Worm (Caenorhabditis elegans) whole organism, L4/young adult: ENCODE results near the gene srz-25.

ENCODE experiments used
- W03F9.2 ChIP-seq: fragments of 150-350 bp; optimal IDR thresholded peaks from 2 replicates; lab custom pipeline; 2014; ENCODE audit warnings: missing biosample characterization, missing genetic modification characterization
- dao-5 ChIP-seq: sonication (generic microtip); optimal IDR thresholded peaks from 2 replicates; lab custom pipeline; 2016; ENCODE audit warnings: missing genotype, missing genetic modification characterization, moderate library complexity, missing compliant biosample characterization
- him-1 ChIP-seq: sonication (generic microtip); optimal IDR thresholded peaks from 2 replicates; lab custom pipeline; 2016; ENCODE audit warnings: missing genotype, missing genetic modification reagents, missing genetic modification characterization, missing compliant biosample characterization

srz-25 gene

DNA sequence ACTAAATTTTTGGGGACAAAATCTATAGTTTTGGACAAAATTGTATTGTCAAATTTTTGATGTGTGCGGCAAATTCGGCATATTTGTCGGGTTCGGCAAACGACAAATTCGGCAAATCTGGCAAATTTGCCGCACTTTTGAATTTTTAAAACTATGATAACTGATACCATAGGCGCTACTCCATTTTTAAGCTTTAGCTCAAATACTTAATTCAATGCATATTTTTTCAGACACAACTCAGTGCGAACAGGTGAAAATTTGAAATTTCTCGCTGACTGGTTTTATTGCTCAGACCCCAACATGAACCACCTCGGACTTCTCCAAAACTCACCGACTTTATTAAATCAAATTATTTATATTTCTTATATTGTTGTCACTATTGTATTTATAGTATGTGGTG is at the start of gene srz-25:
Gene srz-25 (plus strand): TSS at position 301 of the 400 bp plus-strand sequence.
- TF ChIP-seq him-1 (tag; lab: Kevin White, UChicago) (no peak), dao-5 (tag; lab: Kevin White, UChicago) (no peak), W03F9.2 (tag; lab: Kevin White, UChicago) (no peak)

- TF ChIP-seq dao-5 (tag; lab: Kevin White, UChicago) (no peak), him-1 (tag; lab: Kevin White, UChicago) (no peak), W03F9.2 (tag; lab: Kevin White, UChicago) (no peak)
Observed at ce11 chrV:17493732-17494131, 46.7 kb upstream of the srz-25 start, which contains the start of gene fbxa-102. Gene fbxa-102 (minus strand): TSS chrV:17493832.

DNA sequence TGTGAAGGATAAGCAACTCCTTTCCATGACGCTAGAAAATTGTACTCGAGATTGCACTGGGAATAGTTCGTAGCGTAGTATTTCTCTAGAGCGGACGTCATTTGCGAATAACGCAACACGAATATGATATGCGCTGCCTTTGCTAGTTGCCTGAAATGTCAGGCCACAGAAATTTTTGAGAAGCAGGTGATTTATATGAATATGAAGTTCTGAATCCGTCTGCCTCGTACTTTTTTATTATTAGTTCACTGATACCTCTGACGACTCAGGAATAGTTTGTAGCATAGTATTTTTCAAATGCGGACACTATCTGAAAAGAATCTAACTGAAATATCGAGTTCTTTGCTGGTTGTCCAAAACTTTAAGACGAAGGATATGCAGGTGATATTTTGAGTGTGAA is 44.3 kb upstream of the srz-25 start, which contains the start of gene srh-118:
Gene srh-118 (minus strand): TSS at position 101 of the 400 bp plus-strand sequence.
- TF ChIP-seq W03F9.2 (tag; lab: Kevin White, UChicago), result no peak
- no peak for TF ChIP-seq dao-5 (tag; lab: Kevin White, UChicago)
- no peak for TF ChIP-seq him-1 (tag; lab: Kevin White, UChicago)

DNA sequence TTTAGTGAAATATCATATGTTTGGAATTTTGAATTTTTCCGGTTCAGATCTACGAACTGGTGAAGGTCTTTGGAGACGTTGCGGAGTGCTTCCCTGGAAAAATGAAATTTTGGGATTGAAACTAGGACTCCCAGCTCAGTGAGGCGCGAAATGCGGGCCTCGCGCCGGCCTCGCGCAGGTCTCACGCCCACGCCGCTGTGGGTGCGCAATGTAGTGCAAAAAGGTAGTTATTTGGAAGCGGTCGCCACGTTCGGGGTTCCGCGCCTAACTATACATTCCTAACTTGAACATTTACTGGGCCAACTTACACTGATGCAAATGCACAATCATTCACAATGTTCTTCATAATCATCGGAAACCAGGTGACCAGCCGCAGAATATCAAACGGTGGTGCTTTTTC is 40.3 kb upstream of the srz-25 start:
- TF ChIP-seq dao-5 (tag; lab: Kevin White, UChicago) (no peak), W03F9.2 (tag; lab: Kevin White, UChicago) (no peak), him-1 (tag; lab: Kevin White, UChicago) (no peak)

- TF ChIP-seq dao-5 (tag; lab: Kevin White, UChicago) (no peak), W03F9.2 (tag; lab: Kevin White, UChicago) (no peak), him-1 (tag; lab: Kevin White, UChicago) (no peak)
Observed at ce11 chrV:17506289-17506688, 34.1 kb upstream of the srz-25 start, which contains the start of gene srw-31. Gene srw-31 (plus strand): TSS chrV:17506589.

ce11 chrV:17508493-17508892 is 31.9 kb upstream of the srz-25 start, which contains the start of gene srw-32:
Gene srw-32 (plus strand): TSS chrV:17508793.
- no peak for TF ChIP-seq him-1 (tag; lab: Kevin White, UChicago)
- TF ChIP-seq dao-5 (tag; lab: Kevin White, UChicago), result no peak
- no peak for TF ChIP-seq W03F9.2 (tag; lab: Kevin White, UChicago)

DNA sequence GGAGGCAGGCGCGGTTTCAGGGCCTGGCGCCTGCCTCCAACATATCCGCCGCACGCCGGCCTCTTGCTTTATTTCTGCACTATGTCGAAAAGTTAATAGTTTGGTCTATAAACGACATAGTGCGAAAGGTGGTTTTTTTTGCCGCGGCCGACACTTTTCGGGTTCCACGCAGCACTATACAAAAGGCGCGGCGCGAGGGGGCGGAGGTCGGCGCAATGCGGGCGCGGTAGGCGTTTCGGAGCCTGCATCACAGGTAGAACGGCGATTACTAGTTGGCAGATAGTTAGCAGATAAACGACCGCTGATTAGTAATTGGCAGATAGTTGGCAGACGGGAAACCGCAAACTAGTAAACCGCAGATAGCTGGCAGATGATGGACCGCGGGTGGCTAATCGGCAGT is 27.6 kb upstream of the srz-25 start:
- TF ChIP-seq W03F9.2 (tag; lab: Kevin White, UChicago), result no peak
- no peak for TF ChIP-seq dao-5 (tag; lab: Kevin White, UChicago)
- no peak for TF ChIP-seq him-1 (tag; lab: Kevin White, UChicago)

DNA sequence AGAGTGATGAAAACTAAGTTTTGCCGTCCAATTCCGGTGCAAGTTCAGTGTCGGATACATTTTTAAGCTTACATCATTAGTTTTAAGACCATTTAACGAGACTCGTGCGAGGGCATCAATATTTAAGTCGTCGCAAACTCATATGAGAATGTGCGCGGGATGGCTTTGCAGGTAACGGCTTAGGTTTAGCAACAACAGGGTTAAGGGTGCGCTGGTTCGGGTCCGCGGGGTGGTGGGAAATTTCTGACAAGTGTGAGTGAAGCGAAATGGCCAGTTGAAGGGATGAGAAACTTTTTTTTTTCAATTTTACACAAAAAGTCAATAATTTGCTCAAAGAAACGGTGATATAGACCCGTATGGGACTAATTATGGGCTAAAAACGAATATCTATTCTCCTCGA is 26.6 kb upstream of the srz-25 start:
- TF ChIP-seq dao-5 (tag; lab: Kevin White, UChicago) (no peak), him-1 (tag; lab: Kevin White, UChicago) (no peak), W03F9.2 (tag; lab: Kevin White, UChicago) (no peak)

- no peak for TF ChIP-seq W03F9.2 (tag; lab: Kevin White, UChicago)
Observed at ce11 chrV:17520735-17521134, 19.7 kb upstream of the srz-25 start, which contains the start of gene fbxa-136. Gene fbxa-136 (plus strand): TSS chrV:17521035.

DNA sequence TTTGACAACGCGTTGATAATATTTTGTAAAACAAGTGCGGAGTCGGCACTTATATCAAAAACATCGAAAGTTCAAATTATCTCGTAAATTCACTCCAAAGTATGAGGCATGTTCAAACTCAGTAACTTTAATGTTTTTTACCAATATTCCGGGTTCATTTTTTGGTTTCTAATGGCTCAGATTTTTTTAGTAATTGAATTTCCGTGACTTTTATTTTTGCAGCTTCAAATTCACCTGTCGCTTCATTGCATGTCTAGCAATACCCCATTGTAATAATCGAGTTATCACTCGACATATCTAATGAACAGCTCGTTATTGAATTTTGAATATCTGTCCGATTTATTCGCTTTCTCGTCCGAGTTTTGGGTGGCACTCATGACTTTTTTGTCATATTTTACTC is 12.7 kb upstream of the srz-25 start, which contains the start of gene srz-90:
Gene srz-90 (plus strand): TSS at position 301 of the 400 bp plus-strand sequence.
- TF ChIP-seq W03F9.2 (tag; lab: Kevin White, UChicago), result no peak

DNA sequence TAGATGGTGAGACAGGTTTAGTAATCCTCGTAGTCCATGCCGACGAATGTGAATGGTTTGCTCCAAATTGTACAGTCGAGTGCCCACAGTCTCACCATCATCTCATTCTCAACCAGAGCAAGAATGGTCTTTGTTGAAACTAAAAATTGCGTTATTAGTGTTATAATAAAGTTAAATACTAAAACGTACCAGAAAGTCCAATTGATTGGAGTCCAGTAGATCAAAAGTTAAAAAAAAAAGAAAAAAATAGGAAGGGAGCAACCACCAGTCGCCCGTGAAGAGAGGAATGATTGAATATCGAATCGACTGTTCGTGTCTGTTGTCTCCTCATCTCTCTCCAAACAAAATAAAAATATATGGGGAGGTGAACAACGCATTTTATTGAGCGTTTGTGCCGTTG is 9.9 kb upstream of the srz-25 start, which contains the start of gene C18D4.12:
Gene C18D4.12 (minus strand): TSS at position 101 of the 400 bp plus-strand sequence.
- TF ChIP-seq him-1 (tag; lab: Kevin White, UChicago) (no peak), W03F9.2 (tag; lab: Kevin White, UChicago) (no peak), dao-5 (tag; lab: Kevin White, UChicago) (no peak)

DNA sequence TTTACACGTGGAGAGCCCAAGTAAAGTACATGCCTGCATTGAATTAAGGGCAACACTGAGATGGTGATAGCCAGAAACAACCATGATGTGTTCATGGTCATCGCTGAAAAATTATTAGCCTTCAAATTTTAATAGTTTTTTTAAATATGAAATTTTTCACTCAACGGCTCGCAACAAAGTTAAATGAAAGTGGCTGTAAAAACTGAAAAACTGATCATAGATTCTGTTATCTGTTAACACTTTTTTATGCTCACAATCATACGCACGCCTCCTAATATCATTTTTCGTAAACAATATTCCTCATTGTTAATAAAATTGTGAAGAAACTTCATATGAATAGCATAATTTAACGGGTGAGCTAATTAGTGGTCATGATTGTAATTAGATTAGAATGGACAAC is 9.0 kb upstream of the srz-25 start, which contains the start of gene C18D4.4:
Gene C18D4.4 (minus strand): TSS at position 101 of the 400 bp plus-strand sequence.
- TF ChIP-seq W03F9.2 (tag; lab: Kevin White, UChicago), result no peak
- no peak for TF ChIP-seq dao-5 (tag; lab: Kevin White, UChicago)
- TF ChIP-seq him-1 (tag; lab: Kevin White, UChicago), result no peak

ce11 chrV:17532686-17533085 is 7.7 kb upstream of the srz-25 start, which contains the start of gene C18D4.3:
Gene C18D4.3 (minus strand): TSS chrV:17532786.
- TF ChIP-seq him-1 (tag; lab: Kevin White, UChicago), result no peak

DNA sequence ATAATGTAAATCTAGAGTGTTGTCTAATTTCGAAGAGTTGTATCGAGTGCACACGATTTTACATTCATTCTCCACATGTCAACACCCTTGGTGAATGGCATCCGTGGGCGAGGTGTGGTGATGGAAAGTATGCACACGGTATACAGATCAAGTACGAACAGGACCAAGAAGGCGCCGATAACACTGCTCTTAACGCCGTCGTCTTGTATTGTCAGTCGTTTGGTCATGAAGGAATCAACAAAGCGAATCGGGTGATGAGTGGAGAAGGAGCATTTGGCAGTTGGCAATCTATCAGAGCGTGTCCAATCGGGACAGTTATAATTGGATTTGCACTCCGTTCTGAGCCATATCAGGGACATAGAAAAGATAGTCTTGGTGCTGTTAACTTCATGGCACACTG is 7.2 kb upstream of the srz-25 start:
- TF ChIP-seq him-1 (tag; lab: Kevin White, UChicago), result no peak
- no peak for TF ChIP-seq dao-5 (tag; lab: Kevin White, UChicago)
- no peak for TF ChIP-seq W03F9.2 (tag; lab: Kevin White, UChicago)
